Fruit fly (Drosophila melanogaster) whole organism, prepupa: ENCODE measurements around the gene CG16903.
A peak's percentile ranks its signal among the peaks of the same experiment; 100 is the strongest.

Experiments used
- CG10631 ChIP-seq: fragments of 200-800 bp; sonication (Bioruptor generic); optimal IDR thresholded peaks from 2 replicates; lab custom pipeline; 2016; ENCODE audit warnings: missing biosample characterization, missing genetic modification characterization
- CG10669 ChIP-seq: fragments of 200-800 bp; sonication (Bioruptor generic); optimal IDR thresholded peaks from 3 replicates; lab custom pipeline; 2018; ENCODE audit warnings: missing biosample characterization, mild to moderate bottlenecking, missing genetic modification characterization, moderate library complexity
- CG11762 ChIP-seq: fragments of 200-800 bp; sonication (Bioruptor generic); optimal IDR thresholded peaks from 3 replicates; lab custom pipeline; 2016; ENCODE audit warnings: missing biosample characterization, missing genetic modification characterization; ENCODE audit not compliant: insufficient read depth
- CG11902 ChIP-seq: fragments of 200-800 bp; sonication (Bioruptor generic); optimal IDR thresholded peaks from 3 replicates; lab custom pipeline; 2016; ENCODE audit warnings: missing biosample characterization, missing genetic modification characterization
- CG1621 ChIP-seq: fragments of 200-800 bp; sonication (Bioruptor generic); optimal IDR thresholded peaks from 3 replicates; lab custom pipeline; 2018; ENCODE audit warnings: missing biosample characterization, mild to moderate bottlenecking, missing genetic modification characterization
- CG3032 ChIP-seq: fragments of 200-800 bp; optimal IDR thresholded peaks from 2 replicates; lab custom pipeline; 2019; ENCODE audit warnings: missing biosample characterization, mild to moderate bottlenecking, missing genetic modification characterization, moderate library complexity
- CG31627 ChIP-seq: fragments of 200-800 bp; sonication (Bioruptor generic); optimal IDR thresholded peaks from 3 replicates; lab custom pipeline; 2016; ENCODE audit warnings: missing biosample characterization, missing genetic modification characterization
- CG32006 ChIP-seq: fragments of 200-800 bp; sonication (Bioruptor generic); optimal IDR thresholded peaks from 3 replicates; lab custom pipeline; 2017; ENCODE audit warnings: missing biosample characterization, mild to moderate bottlenecking, missing genetic modification characterization
- CG34406 ChIP-seq: fragments of 200-800 bp; sonication (Bioruptor generic); optimal IDR thresholded peaks from 3 replicates; lab custom pipeline; 2016; ENCODE audit warnings: missing biosample characterization, missing genetic modification characterization
- CG6163 ChIP-seq: fragments of 200-800 bp; sonication (Bioruptor generic); IDR thresholded peaks from 3 replicates; pipeline ENCODE4 v1.3.6; 2022; ENCODE audit warnings: missing biosample characterization, missing genetic modification characterization
- CG6276 ChIP-seq: fragments of 200-800 bp; sonication (Bioruptor generic); optimal IDR thresholded peaks from 2 replicates; lab custom pipeline; 2017; ENCODE audit warnings: missing biosample characterization, mild to moderate bottlenecking, missing genetic modification characterization
- CG6792 ChIP-seq: fragments of 200-800 bp; sonication (Bioruptor generic); optimal IDR thresholded peaks from 3 replicates; lab custom pipeline; 2016; ENCODE audit warnings: missing biosample characterization, missing genetic modification characterization
- CG6808 ChIP-seq: fragments of 200-800 bp; sonication (Bioruptor generic); optimal IDR thresholded peaks from 3 replicates; lab custom pipeline; 2017; ENCODE audit warnings: missing biosample characterization, missing genetic modification characterization, mild to moderate bottlenecking, moderate library complexity, missing genetic modification reagents
- CG6854 ChIP-seq: fragments of 200-800 bp; sonication (Bioruptor generic); optimal IDR thresholded peaks from 2 replicates; lab custom pipeline; 2017; ENCODE audit warnings: missing biosample characterization, mild to moderate bottlenecking, missing genetic modification characterization
- CG7368 ChIP-seq: fragments of 200-800 bp; sonication (Bioruptor generic); optimal IDR thresholded peaks from 3 replicates; lab custom pipeline; 2016; ENCODE audit warnings: missing biosample characterization, missing genetic modification characterization
- CG8319 ChIP-seq: fragments of 200-800 bp; sonication (Bioruptor generic); optimal IDR thresholded peaks from 3 replicates; lab custom pipeline; 2016; ENCODE audit warnings: missing biosample characterization, missing genetic modification characterization
- CG8632 ChIP-seq: fragments of 200-800 bp; sonication (Bioruptor generic); optimal IDR thresholded peaks from 3 replicates; lab custom pipeline; 2016; ENCODE audit warnings: missing biosample characterization, missing genetic modification characterization
- Eip75B ChIP-seq: fragments of 200-800 bp; sonication (Bioruptor generic); optimal IDR thresholded peaks from 3 replicates; lab custom pipeline; 2016; ENCODE audit warnings: missing biosample characterization, missing genetic modification characterization
- Eip93F ChIP-seq: fragments of 200-800 bp; sonication (Bioruptor generic); optimal IDR thresholded peaks from 2 replicates; lab custom pipeline; 2016; ENCODE audit warnings: missing biosample characterization, mild to moderate bottlenecking, missing genetic modification characterization
- Ets96B ChIP-seq: fragments of 200-800 bp; optimal IDR thresholded peaks from 2 replicates; lab custom pipeline; 2019; ENCODE audit warnings: missing biosample characterization, mild to moderate bottlenecking, missing genetic modification characterization, moderate library complexity
- Gug ChIP-seq: fragments of 200-800 bp; sonication (Bioruptor generic); IDR thresholded peaks from 2 replicates; pipeline ENCODE4 v1.3.6; 2022; ENCODE audit warnings: missing biosample characterization, missing genetic modification characterization
- Hr38 ChIP-seq: sonication (Bioruptor generic); optimal IDR thresholded peaks from 2 replicates; lab custom pipeline; 2016; ENCODE audit warnings: missing biosample characterization, missing genetic modification characterization
- Hr4 ChIP-seq: fragments of 200-800 bp; sonication (Bioruptor generic); optimal IDR thresholded peaks from 3 replicates; lab custom pipeline; 2016; ENCODE audit warnings: missing biosample characterization, missing genetic modification characterization
- Lpt ChIP-seq: fragments of 200-800 bp; sonication (Bioruptor generic); optimal IDR thresholded peaks from 3 replicates; lab custom pipeline; 2016; ENCODE audit warnings: missing biosample characterization, missing genetic modification characterization
- Met ChIP-seq: fragments of 200-800 bp; sonication (Bioruptor generic); optimal IDR thresholded peaks from 3 replicates; lab custom pipeline; 2016; ENCODE audit warnings: missing biosample characterization, missing genetic modification characterization
- OdsH ChIP-seq: fragments of 200-800 bp; sonication (Bioruptor generic); optimal IDR thresholded peaks from 3 replicates; lab custom pipeline; 2016; ENCODE audit warnings: missing biosample characterization, missing genetic modification characterization
- Smox ChIP-seq: fragments of 200-800 bp; sonication (Bioruptor generic); optimal IDR thresholded peaks from 3 replicates; lab custom pipeline; 2016; ENCODE audit warnings: missing biosample characterization, missing genetic modification characterization
- Sox14 ChIP-seq: fragments of 200-800 bp; sonication (Bioruptor generic); optimal IDR thresholded peaks from 3 replicates; lab custom pipeline; 2016; ENCODE audit warnings: missing biosample characterization, missing genetic modification characterization
- Sox15 ChIP-seq: fragments of 200-800 bp; sonication (Bioruptor generic); optimal IDR thresholded peaks from 3 replicates; lab custom pipeline; 2016; ENCODE audit warnings: missing biosample characterization, missing genetic modification characterization
- achi ChIP-seq: fragments of 200-800 bp; sonication (Bioruptor generic); optimal IDR thresholded peaks from 3 replicates; lab custom pipeline; 2016; ENCODE audit warnings: missing biosample characterization, missing genetic modification characterization
- acj6 ChIP-seq: fragments of 200-800 bp; sonication (Bioruptor generic); optimal IDR thresholded peaks from 3 replicates; lab custom pipeline; 2016; ENCODE audit warnings: missing biosample characterization, missing genetic modification characterization
- cyc ChIP-seq: fragments of 200-800 bp; sonication (Bioruptor generic); optimal IDR thresholded peaks from 3 replicates; lab custom pipeline; 2016; ENCODE audit warnings: missing biosample characterization, missing genetic modification characterization
- dac ChIP-seq: fragments of 200-800 bp; sonication (Bioruptor generic); optimal IDR thresholded peaks from 2 replicates; lab custom pipeline; 2017; ENCODE audit warnings: missing biosample characterization, mild to moderate bottlenecking, missing genetic modification characterization
- dsx ChIP-seq: fragments of 200-800 bp; optimal IDR thresholded peaks from 3 replicates; lab custom pipeline; 2019; ENCODE audit warnings: missing biosample characterization, mild to moderate bottlenecking, missing genetic modification characterization, moderate library complexity; ENCODE audit not compliant: poor library complexity, severe bottlenecking
- eg ChIP-seq: fragments of 200-800 bp; sonication (Bioruptor generic); IDR thresholded peaks from 3 replicates; pipeline ENCODE4 v1.3.6; 2022; ENCODE audit warnings: missing biosample characterization, missing genetic modification characterization
- esn ChIP-seq: fragments of 200-800 bp; sonication (Bioruptor generic); optimal IDR thresholded peaks from 2 replicates; lab custom pipeline; 2016; ENCODE audit warnings: missing biosample characterization, mild to moderate bottlenecking, missing genetic modification characterization, moderate library complexity
- fd59A ChIP-seq: fragments of 200-800 bp; sonication (Bioruptor generic); optimal IDR thresholded peaks from 2 replicates; lab custom pipeline; 2017; ENCODE audit warnings: missing biosample characterization, mild to moderate bottlenecking, missing genetic modification characterization, missing genetic modification reagents
- fd85E ChIP-seq: fragments of 200-800 bp; sonication (Bioruptor generic); optimal IDR thresholded peaks from 3 replicates; lab custom pipeline; 2016; ENCODE audit warnings: missing biosample characterization, missing genetic modification characterization
- net ChIP-seq: fragments of 200-800 bp; sonication (Bioruptor generic); optimal IDR thresholded peaks from 3 replicates; lab custom pipeline; 2016; ENCODE audit warnings: missing biosample characterization, missing genetic modification characterization
- pdm3 ChIP-seq: fragments of 200-800 bp; sonication (Bioruptor generic); optimal IDR thresholded peaks from 3 replicates; lab custom pipeline; 2016; ENCODE audit warnings: missing biosample characterization, missing genetic modification characterization
- salr ChIP-seq, 2 experiments: fragments of 200-800 bp; sonication (Bioruptor generic); optimal IDR thresholded peaks; 3 replicates each; lab custom pipeline; 2016 to 2018; ENCODE audit warnings: missing biosample characterization in 2 of 2, missing genetic modification characterization in 2 of 2, mild to moderate bottlenecking in 1 of 2
- ss ChIP-seq, 2 experiments: fragments of 200-800 bp; sonication (Bioruptor generic); optimal IDR thresholded peaks; 2 replicates in 1 of 2; 3 replicates in 1 of 2; lab custom pipeline; 2017 to 2018; ENCODE audit warnings: mild to moderate bottlenecking in 2 of 2, missing biosample characterization in 2 of 2, missing genetic modification characterization in 2 of 2, moderate library complexity in 1 of 2
- svp ChIP-seq: fragments of 200-800 bp; sonication (Bioruptor generic); peaks from one replicate; lab custom pipeline; 2016; ENCODE audit warnings: missing biosample characterization, missing genetic modification characterization
- topi ChIP-seq: fragments of 200-800 bp; sonication (Bioruptor generic); optimal IDR thresholded peaks from 3 replicates; lab custom pipeline; 2016; ENCODE audit warnings: missing biosample characterization, missing genetic modification characterization
- vri ChIP-seq: fragments of 200-800 bp; sonication (Bioruptor generic); optimal IDR thresholded peaks from 3 replicates; lab custom pipeline; 2016; ENCODE audit warnings: missing biosample characterization, mild to moderate bottlenecking, missing genetic modification characterization

Gene CG16903

DNA sequence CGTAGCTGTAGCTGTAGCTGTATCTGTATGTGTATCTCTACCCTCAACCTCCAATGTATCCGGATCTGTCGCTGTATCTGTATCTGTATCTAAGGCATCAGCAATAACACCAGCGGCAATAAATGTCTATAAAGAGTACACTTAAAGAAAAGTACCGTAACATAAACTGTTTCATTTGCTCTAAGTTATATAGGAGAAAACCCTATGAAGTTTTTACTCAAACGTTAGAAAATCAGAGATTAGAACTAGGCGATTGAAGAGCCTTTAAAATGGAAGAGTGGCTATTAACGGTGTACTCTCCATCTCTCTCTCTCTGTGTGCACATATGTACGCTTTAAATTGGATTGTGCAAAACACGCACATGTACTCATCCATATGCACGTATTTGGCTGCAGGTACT is 18.1 kb upstream of the CG16903 start (continued):
- TF ChIP-seq Met (GFP tag; lab: Kevin White, UChicago) = no peak
- no peak for TF ChIP-seq CG6792
- no peak for TF ChIP-seq fd59A
- TF ChIP-seq acj6 = no peak
- no peak for TF ChIP-seq Ets96B (tag; lab: Kevin White, UChicago)
- TF ChIP-seq achi (GFP tag; lab: Kevin White, UChicago) = no peak
- no peak for TF ChIP-seq CG8319 (GFP tag; lab: Kevin White, UChicago)
- peak; percentile 65 for TF ChIP-seq eg
- no peak for TF ChIP-seq CG1621
- TF ChIP-seq ss (GFP tag; optimal IDR thresholded peaks at IDR 0.05; lab: Kevin White, UChicago) = no peak
- no peak for TF ChIP-seq net
- TF ChIP-seq fd85E = no peak
- TF ChIP-seq Lpt (GFP tag; lab: Kevin White, UChicago) = peak; percentile 21
- no peak for TF ChIP-seq CG8632 (GFP tag; lab: Kevin White, UChicago)
- no peak for TF ChIP-seq CG10631 (GFP tag; lab: Kevin White, UChicago)
- TF ChIP-seq OdsH (GFP tag; lab: Kevin White, UChicago) = no peak
- peak; percentile 45 for TF ChIP-seq CG32006 (GFP tag; lab: Kevin White, UChicago)
- no peak for TF ChIP-seq CG6854 (GFP tag; lab: Kevin White, UChicago)
- no peak for TF ChIP-seq CG31627 (GFP tag; lab: Kevin White, UChicago)
- TF ChIP-seq Gug (GFP tag; lab: Robert Waterston, UW) = no peak
- TF ChIP-seq Sox14 (GFP tag; lab: Kevin White, UChicago) = no peak
- TF ChIP-seq CG34406 (GFP tag; lab: Kevin White, UChicago) = no peak

DNA sequence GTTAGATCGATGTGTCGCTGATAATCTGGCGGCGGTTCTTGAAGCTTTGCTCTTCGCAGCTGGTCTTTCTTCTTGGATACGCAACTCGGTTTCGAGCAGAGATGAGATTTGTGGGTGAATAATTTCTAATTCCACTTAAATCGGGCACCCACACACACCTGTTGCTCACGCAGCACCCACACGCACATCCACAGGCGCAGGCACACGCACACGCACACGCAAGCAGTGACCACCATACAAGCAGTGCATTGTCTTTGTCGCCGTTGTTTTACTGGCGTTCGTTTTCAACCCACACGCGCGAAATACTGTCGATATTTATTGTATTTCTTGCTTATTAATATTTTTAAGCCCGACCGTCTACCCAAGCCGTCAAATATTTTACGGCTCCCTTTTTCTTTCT is 16.1 kb upstream of the CG16903 start:
- TF ChIP-seq salr (GFP tag; optimal IDR thresholded peaks at IDR 0.05; lab: Kevin White, UChicago) (no peak), Sox14 (GFP tag; lab: Kevin White, UChicago) (peak; percentile 10)

DNA sequence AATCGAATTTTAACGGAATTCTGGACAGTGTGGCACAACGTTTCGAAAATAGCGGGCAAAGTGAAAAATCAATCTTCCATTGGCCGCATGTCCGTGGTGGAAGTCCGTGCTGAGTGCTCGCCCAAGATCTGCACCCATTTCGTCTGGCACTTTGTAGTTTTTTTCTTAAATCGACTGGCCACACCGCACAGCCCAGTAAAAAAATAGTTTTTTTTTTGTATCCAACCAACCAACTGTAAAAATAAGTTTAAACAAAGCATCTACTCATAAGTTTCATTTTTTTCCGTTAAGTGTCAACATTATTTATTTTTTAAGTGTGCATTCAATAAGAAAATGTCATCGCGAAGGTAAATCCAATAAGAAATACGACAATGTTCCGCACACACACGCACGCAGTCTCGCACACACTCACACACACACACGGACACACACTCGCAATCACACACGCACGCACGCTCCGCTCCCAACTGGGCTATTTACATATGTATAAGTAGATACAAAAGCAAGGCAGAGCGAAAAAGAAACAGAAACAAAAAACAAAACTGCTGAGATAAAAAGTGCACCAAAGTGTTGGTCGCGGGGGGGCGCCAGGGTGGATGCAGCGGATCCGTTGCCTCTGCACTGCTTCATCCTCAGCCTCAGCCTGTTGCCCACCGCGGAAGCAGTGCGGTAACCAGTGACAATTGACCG is 14.0 kb upstream of the CG16903 start, which contains the start of gene csw:
csw (plus strand) TSS at position 163 of the 690 bp plus-strand sequence.
- TF ChIP-seq dac (GFP tag; lab: Kevin White, UChicago) = peak; percentile 31
- peak; percentile 46 for TF ChIP-seq svp
- TF ChIP-seq cyc (GFP tag; lab: Kevin White, UChicago) = no peak
- no peak for TF ChIP-seq Eip93F (GFP tag; lab: Kevin White, UChicago)
- TF ChIP-seq fd85E = peak; percentile 27
- TF ChIP-seq salr (GFP tag; optimal IDR thresholded peaks at IDR 0.05; lab: Kevin White, UChicago) = peak; percentile 50 to 82
- TF ChIP-seq CG3032 = peak; percentile 87
- TF ChIP-seq OdsH (GFP tag; lab: Kevin White, UChicago) = peak; percentile 23
- peak; percentile 25 for TF ChIP-seq CG8319 (GFP tag; lab: Kevin White, UChicago)
- peak; percentile 2 for TF ChIP-seq Sox15 (GFP tag; lab: Kevin White, UChicago)
- TF ChIP-seq Met (GFP tag; lab: Kevin White, UChicago) = peak; percentile 37
- peak; percentile 28 for TF ChIP-seq achi (GFP tag; lab: Kevin White, UChicago)
- TF ChIP-seq dsx (GFP tag; lab: Kevin White, UChicago) = peak; percentile 93
- peak; percentile 54 for TF ChIP-seq Gug (GFP tag; lab: Robert Waterston, UW)
- TF ChIP-seq CG6163 (GFP tag; lab: Robert Waterston, UW) = peak; percentile 95
- peak; percentile 93 for TF ChIP-seq CG6808
- TF ChIP-seq Ets96B (tag; lab: Kevin White, UChicago) = peak; percentile 89
- peak; percentile 75 for TF ChIP-seq Lpt (GFP tag; lab: Kevin White, UChicago)
- TF ChIP-seq CG1621 = peak; percentile 93
- TF ChIP-seq CG8632 (GFP tag; lab: Kevin White, UChicago) = peak; percentile 44
- TF ChIP-seq Hr38 (GFP tag; lab: Kevin White, UChicago) = no peak
- TF ChIP-seq Eip75B (GFP tag; lab: Kevin White, UChicago) = peak; percentile 63
- peak; percentile 92 for TF ChIP-seq CG6276 (GFP tag; lab: Kevin White, UChicago)
- peak; percentile 51 for TF ChIP-seq topi (GFP tag; lab: Kevin White, UChicago)
- TF ChIP-seq Smox (GFP tag; lab: Kevin White, UChicago) = peak; percentile 40
- no peak for TF ChIP-seq CG10631 (GFP tag; lab: Kevin White, UChicago)
- no peak for TF ChIP-seq CG11902 (GFP tag; lab: Kevin White, UChicago)
- peak; percentile 57 for TF ChIP-seq pdm3 (GFP tag; lab: Kevin White, UChicago)
- TF ChIP-seq acj6 = no peak
- TF ChIP-seq Hr4 (GFP tag; lab: Kevin White, UChicago) = no peak
- TF ChIP-seq eg = peak; percentile 93
- TF ChIP-seq CG11762 = peak; percentile 69
- TF ChIP-seq CG34406 (GFP tag; lab: Kevin White, UChicago) = peak; percentile 54
- peak; percentile 92 for TF ChIP-seq CG10669 (GFP tag; lab: Kevin White, UChicago)
- peak; percentile 30 for TF ChIP-seq esn (GFP tag; lab: Kevin White, UChicago)
- TF ChIP-seq vri = no peak
- peak; percentile 67 for TF ChIP-seq CG7368 (GFP tag; lab: Kevin White, UChicago)
